Fruit fly (Drosophila melanogaster): ENCODE data around the gene pasha.
A peak's percentile ranks its signal among the peaks of the same experiment; 100 is the strongest.

The pasha gene

dm6 chr3R:31662757-31663156, 45.0 kb downstream of the pasha start:
- no peak for TF ChIP-seq CG7101 (tag; optimal IDR thresholded peaks at IDR 0.05)
- no peak for TF ChIP-seq toe (GFP tag; optimal IDR thresholded peaks at IDR 0.05)
- TF ChIP-seq cnc (optimal IDR thresholded peaks at IDR 0.05), result no peak
- TF ChIP-seq CG11617 (GFP tag; optimal IDR thresholded peaks at IDR 0.05), result no peak
- TF ChIP-seq CG12768 (GFP tag; optimal IDR thresholded peaks at IDR 0.05), result no peak
- no peak for TF ChIP-seq Hr96 (GFP tag; optimal IDR thresholded peaks at IDR 0.05)
- TF ChIP-seq Clk (GFP tag; optimal IDR thresholded peaks at IDR 0.05), result no peak

dm6 chr3R:31669153-31669934, 51.6 kb downstream of the pasha start, which contains the start of gene Zmynd8:
Gene Zmynd8, plus strand, starts transcription at chr3R:31669465.
- peak; percentile 39 for TF ChIP-seq CG12768 (GFP tag; optimal IDR thresholded peaks at IDR 0.05)
- TF ChIP-seq ovo (GFP tag; optimal IDR thresholded peaks at IDR 0.05), result no peak
- TF ChIP-seq Crg-1 (GFP tag; optimal IDR thresholded peaks at IDR 0.05), result peak; percentile 16
- no peak for TF ChIP-seq Clk (GFP tag; optimal IDR thresholded peaks at IDR 0.05)
- no peak for TF ChIP-seq CG14711 (tag; optimal IDR thresholded peaks at IDR 0.05)
- TF ChIP-seq Hr96 (GFP tag; optimal IDR thresholded peaks at IDR 0.05), result no peak
- no peak for TF ChIP-seq CG5204 (GFP tag; optimal IDR thresholded peaks at IDR 0.05)
- no peak for TF ChIP-seq kay (GFP tag; ENCODE audit: borderline replicate concordance)
- TF ChIP-seq bab1 (GFP tag; optimal IDR thresholded peaks at IDR 0.05), result peak; percentile 41
- TF ChIP-seq CG1620 (GFP tag; optimal IDR thresholded peaks at IDR 0.05), result peak; percentile 22
- TF ChIP-seq CG7045 (GFP tag; optimal IDR thresholded peaks at IDR 0.05), result no peak

Measured in whole organism, adult.